Fruit fly (Drosophila melanogaster): ENCODE measurements around the gene Ugt35A1.

DNA sequence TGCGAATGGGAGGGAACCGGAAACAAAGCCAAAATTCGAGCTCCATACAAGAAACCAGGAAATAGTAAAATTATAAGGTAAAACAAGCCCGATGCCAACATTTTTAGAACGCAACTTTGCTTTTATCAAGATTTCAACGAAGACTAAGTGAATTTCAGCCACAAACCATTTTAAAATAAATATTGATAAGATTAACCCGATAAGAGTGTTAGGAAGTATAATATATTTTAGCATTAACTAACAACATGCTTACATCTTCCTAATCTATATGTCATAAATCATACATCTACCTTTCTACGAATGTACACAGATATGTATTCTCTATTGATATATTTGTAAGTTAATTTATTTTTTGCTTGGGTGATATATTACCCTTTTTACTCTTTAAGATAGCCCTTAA is 6.5 kb downstream of the Ugt35A1 start, which contains the start of gene Ugt35E1:
- no peak for TF ChIP-seq CG8478 (optimal IDR thresholded peaks at IDR 0.05)
- no peak for TF ChIP-seq CTCF (optimal IDR thresholded peaks at IDR 0.05)
